3 fruit fly cellular contexts compared by ENCODE assay signal in the genomic region with DNA sequence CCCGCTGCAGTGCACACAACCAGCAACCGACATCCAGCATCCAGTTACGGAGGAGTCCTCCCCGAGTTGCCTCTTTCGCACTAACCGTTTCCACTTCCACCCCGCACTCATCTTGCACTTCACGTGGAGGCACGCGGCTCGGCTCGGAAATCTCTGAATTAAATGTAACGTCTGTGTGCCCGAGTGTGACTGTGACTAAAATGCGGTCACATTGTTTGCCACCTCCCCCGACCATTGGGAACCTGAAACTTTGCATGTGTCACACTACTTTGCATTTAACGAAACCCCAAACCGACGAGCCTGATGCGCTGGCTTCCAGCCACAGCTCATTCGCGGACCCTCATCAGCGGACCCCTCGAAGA.
TF ChIP-seq lines count a peak whose summit lies in the region.

No protein-coding gene starts in this region.

- no peak for TF ChIP-seq CTCF in whole organism, embryonic (GFP tag; optimal IDR thresholded peaks at IDR 0.05; lab: Kevin White, UChicago)

TF ChIP-seq in whole organism, embryonic, 481 proteins besides CTCF, POLR2A, EP300 and RAD21:
- TF ChIP-seq hth (optimal IDR thresholded peaks at IDR 0.05; lab: Kevin White, UChicago) (no peak), Awh (GFP tag; IDR thresholded peaks at IDR 0.05; lab: Robert Waterston, UW) (0 out of 2 replicates have a peak, but pooled peaks have one; percentile 11), Med (GFP tag; lab: Kevin White, UChicago) (peak; percentile 10), sima (GFP tag; optimal IDR thresholded peaks at IDR 0.05; lab: Kevin White, UChicago) (no peak), CG8290 (GFP tag; optimal IDR thresholded peaks at IDR 0.05; lab: Kevin White, UChicago) (no peak), CG8290 (tag; optimal IDR thresholded peaks at IDR 0.05; lab: Kevin White, UChicago) (peak in 1 of 2 experiments; percentile 10), stwl (tag; optimal IDR thresholded peaks at IDR 0.05; lab: Kevin White, UChicago) (peak; percentile 70), maf-S (GFP tag; optimal IDR thresholded peaks at IDR 0.05; lab: Kevin White, UChicago) (no peak), sna (GFP tag; IDR thresholded peaks at IDR 0.05; lab: Robert Waterston, UW; ENCODE audit: partially characterized antibody) (no peak), CG1024 (GFP tag; IDR thresholded peaks at IDR 0.05; lab: Robert Waterston, UW) (no peak), Chrac-16 (GFP tag; optimal IDR thresholded peaks at IDR 0.05; lab: Kevin White, UChicago) (no peak), CG2120 (GFP tag; optimal IDR thresholded peaks at IDR 0.05; lab: Kevin White, UChicago) (no peak), Blimp-1 (GFP tag; optimal IDR thresholded peaks at IDR 0.05; lab: Kevin White, UChicago) (no peak), CG14860 (GFP tag; IDR thresholded peaks at IDR 0.05; lab: Robert Waterston, UW; ENCODE audit: partially characterized antibody) (no peak), nerfin-2 (GFP tag; IDR thresholded peaks at IDR 0.05; lab: Robert Waterston, UW; ENCODE audit: partially characterized antibody) (peak; percentile 11; the same call in 1 of the 2 replicates), ci (GFP tag; IDR thresholded peaks at IDR 0.05; lab: Robert Waterston, UW) (peak; percentile 8; the same call in 1 of the 3 replicates), chm (GFP tag; IDR thresholded peaks at IDR 0.05; lab: Robert Waterston, UW) (peak; percentile 61; the same call in 1 of the 2 replicates)

TF ChIP-seq in whole organism, prepupa, 60 proteins besides CTCF, POLR2A, EP300 and RAD21:
- TF ChIP-seq CG16779 (tag; optimal IDR thresholded peaks at IDR 0.05; lab: Kevin White, UChicago) (no peak), CG32006 (GFP tag; optimal IDR thresholded peaks at IDR 0.05; lab: Kevin White, UChicago) (peak; percentile 11), CG8119 (GFP tag; IDR thresholded peaks at IDR 0.05; lab: Robert Waterston, UW) (0 out of 3 replicates have a peak, but pooled peaks have one; percentile 10)
TF ChIP-seq in whole organism, prepupa: peak in this region for 2.

TF ChIP-seq in whole organism, pupa, 21 proteins besides CTCF, POLR2A, EP300 and RAD21:
- no peak for TF ChIP-seq EcR (GFP tag; optimal IDR thresholded peaks at IDR 0.05; lab: Kevin White, UChicago)
- TF ChIP-seq CG4496 (GFP tag; IDR thresholded peaks at IDR 0.05; lab: Robert Waterston, UW), result peak; percentile 62
- TF ChIP-seq rn (GFP tag; IDR thresholded peaks at IDR 0.05; lab: Robert Waterston, UW), result no peak
